Fruit fly (Drosophila melanogaster) whole organism, wandering third instar larva: ENCODE data around the gene sesB.

Experiments used
- CG9705 ChIP-seq: fragments of 200-800 bp; sonication (Bioruptor generic); optimal IDR thresholded peaks from 2 replicates; lab custom pipeline; 2018; ENCODE audit warnings: missing biosample characterization, mild to moderate bottlenecking, missing genetic modification characterization
- Dfd ChIP-seq: fragments of >200 bp; optimal IDR thresholded peaks from 2 replicates; lab custom pipeline; 2017; ENCODE audit warnings: missing biosample characterization, missing genetic modification characterization
- Dif ChIP-seq: fragments of 200-275, 200-300 bp; sonication (Bioruptor generic); optimal IDR thresholded peaks from 2 replicates; lab custom pipeline; 2018; ENCODE audit warnings: missing biosample characterization, missing genetic modification characterization; ENCODE audit not compliant: partially characterized antibody
- GATAd ChIP-seq: sonication (Bioruptor generic); optimal IDR thresholded peaks from 2 replicates; lab custom pipeline; 2016; ENCODE audit warnings: missing biosample characterization, missing genetic modification characterization
- HLH106 ChIP-seq: fragments of 200-800 bp; optimal IDR thresholded peaks from 3 replicates; lab custom pipeline; 2019; ENCODE audit warnings: missing biosample characterization, mild to moderate bottlenecking, missing genetic modification characterization, moderate library complexity
- Hnf4 ChIP-seq: fragments of 200-800 bp; sonication (Bioruptor generic); optimal IDR thresholded peaks from 2 replicates; lab custom pipeline; 2016; ENCODE audit warnings: missing biosample characterization, mild to moderate bottlenecking, missing genetic modification characterization
- Hr83 ChIP-seq: fragments of 200-300 bp; sonication (Bioruptor generic); optimal IDR thresholded peaks from 2 replicates; lab custom pipeline; 2016; ENCODE audit warnings: missing biosample characterization, mild to moderate bottlenecking, missing genetic modification characterization, moderate library complexity; ENCODE audit not compliant: poor library complexity, severe bottlenecking
- Jra ChIP-seq: sonication (Bioruptor generic); optimal IDR thresholded peaks from 2 replicates; lab custom pipeline; 2016; ENCODE audit warnings: missing biosample characterization, missing genetic modification characterization
- Myc ChIP-seq: fragments of >200 bp; optimal IDR thresholded peaks from 2 replicates; lab custom pipeline; 2017
- N ChIP-seq: fragments of >200 bp; optimal IDR thresholded peaks from 2 replicates; lab custom pipeline; 2018; ENCODE audit warnings: missing biosample characterization, missing external identifiers, missing genetic modification characterization
- OdsH ChIP-seq: fragments of 200-800 bp; sonication (Bioruptor generic); optimal IDR thresholded peaks from 2 replicates; lab custom pipeline; 2016; ENCODE audit warnings: missing biosample characterization, mild to moderate bottlenecking, missing genetic modification characterization
- Rel ChIP-seq, 2 experiments: fragments of 200-800 bp; sonication (Bioruptor generic) in 1 of 2; optimal IDR thresholded peaks; 2 replicates in 1 of 2; 3 replicates in 1 of 2; lab custom pipeline; 2016 to 2019; ENCODE audit warnings: mild to moderate bottlenecking in 2 of 2, missing biosample characterization in 2 of 2, missing genetic modification characterization in 2 of 2, moderate library complexity in 1 of 2
- Sp1 ChIP-seq: fragments of 200-800 bp; sonication (Bioruptor generic); optimal IDR thresholded peaks from 3 replicates; lab custom pipeline; 2019; ENCODE audit warnings: missing biosample characterization, mild to moderate bottlenecking, missing genetic modification characterization, moderate library complexity
- Vsx2 ChIP-seq: fragments of 200-300, 225-300 bp; sonication (Bioruptor generic); optimal IDR thresholded peaks from 2 replicates; lab custom pipeline; 2018; ENCODE audit warnings: missing biosample characterization, missing genetic modification characterization; ENCODE audit not compliant: partially characterized antibody
- br ChIP-seq: fragments of 200-800 bp; sonication (Bioruptor generic); optimal IDR thresholded peaks from 2 replicates; lab custom pipeline; 2016; ENCODE audit warnings: missing biosample characterization, missing genetic modification characterization
- brk ChIP-seq: fragments of 200-800 bp; sonication (Bioruptor generic); optimal IDR thresholded peaks from 2 replicates; lab custom pipeline; 2016; ENCODE audit warnings: missing biosample characterization, mild to moderate bottlenecking, missing genetic modification characterization
- dl ChIP-seq, 2 experiments: fragments of 175-275, 200-275 bp in 1 of 2; fragments of 200-275 bp in 1 of 2; sonication (Bioruptor generic); optimal IDR thresholded peaks; lab custom pipeline; 2018; ENCODE audit warnings: mild to moderate bottlenecking in 2 of 2, missing biosample characterization in 2 of 2, missing genetic modification characterization in 2 of 2, moderate library complexity in 2 of 2; ENCODE audit not compliant: partially characterized antibody in 2 of 2, insufficient read depth in 1 of 2
- dmrt93B ChIP-seq: fragments of 200-800 bp; sonication (Bioruptor generic); optimal IDR thresholded peaks from 2 replicates; lab custom pipeline; 2018; ENCODE audit warnings: missing biosample characterization, mild to moderate bottlenecking, missing genetic modification characterization
- ey ChIP-seq: fragments of 200-800 bp; sonication (Bioruptor generic); optimal IDR thresholded peaks from 2 replicates; lab custom pipeline; 2016; ENCODE audit warnings: missing biosample characterization, missing genetic modification characterization
- foxo ChIP-seq, 2 experiments: fragments of 200-800 bp; sonication (Bioruptor generic); optimal IDR thresholded peaks; 2 replicates in 1 of 2; 3 replicates in 1 of 2; lab custom pipeline; 2016 to 2017; ENCODE audit warnings: missing biosample characterization in 2 of 2, missing genetic modification characterization in 2 of 2
- fru ChIP-seq: fragments of 200-800 bp; sonication (Bioruptor generic); optimal IDR thresholded peaks from 3 replicates; lab custom pipeline; 2016; ENCODE audit warnings: missing biosample characterization, mild to moderate bottlenecking, missing genetic modification characterization
- h ChIP-seq: fragments of 200-800 bp; sonication (Bioruptor generic); optimal IDR thresholded peaks from 3 replicates; lab custom pipeline; 2016; ENCODE audit warnings: missing biosample characterization, mild to moderate bottlenecking, missing genetic modification characterization
- lola ChIP-seq: fragments of >200 bp; optimal IDR thresholded peaks from 2 replicates; lab custom pipeline; 2017; ENCODE audit warnings: missing biosample characterization, missing genetic modification characterization
- pan ChIP-seq: fragments of >200 bp; optimal IDR thresholded peaks from 2 replicates; lab custom pipeline; 2017
- psq ChIP-seq: fragments of 200-800 bp; sonication (Bioruptor generic); optimal IDR thresholded peaks from 3 replicates; lab custom pipeline; 2017; ENCODE audit warnings: missing biosample characterization, mild to moderate bottlenecking, missing genetic modification characterization, moderate library complexity
- rgr ChIP-seq: fragments of 200-800 bp; sonication (Bioruptor generic); optimal IDR thresholded peaks from 3 replicates; lab custom pipeline; 2016; ENCODE audit warnings: missing biosample characterization, mild to moderate bottlenecking, missing genetic modification characterization
- sage ChIP-seq: fragments of 200-800 bp; sonication (Bioruptor generic); optimal IDR thresholded peaks from 2 replicates; lab custom pipeline; 2016; ENCODE audit warnings: missing biosample characterization, mild to moderate bottlenecking, missing genetic modification characterization
- sv ChIP-seq: fragments of 200-800 bp; sonication (Bioruptor generic); optimal IDR thresholded peaks from 3 replicates; lab custom pipeline; 2016; ENCODE audit warnings: missing biosample characterization, missing genetic modification characterization
- tai ChIP-seq: sonication (Bioruptor generic); optimal IDR thresholded peaks from 2 replicates; lab custom pipeline; 2016; ENCODE audit warnings: missing biosample characterization, missing genetic modification characterization
- usp ChIP-seq: fragments of >200 bp; optimal IDR thresholded peaks from 2 replicates; lab custom pipeline; 2017; ENCODE audit warnings: missing biosample characterization, missing genetic modification characterization
- woc ChIP-seq: sonication (Bioruptor generic); optimal IDR thresholded peaks from 2 replicates; lab custom pipeline; 2016; ENCODE audit warnings: missing biosample characterization, mild to moderate bottlenecking, missing genetic modification characterization

sesB gene

dm6 chrX:10774957-10775682 is 11.6 kb downstream of the sesB start:
- TF ChIP-seq Hr83 (GFP tag; lab: Kevin White, UChicago) (no peak), woc (no peak), Myc (lab: Kevin White, UChicago) (no peak), Dif (GFP tag; lab: Kevin White, UChicago) (no peak), Rel (GFP tag; optimal IDR thresholded peaks at IDR 0.05; lab: Kevin White, UChicago) (no peak), Rel (tag; optimal IDR thresholded peaks at IDR 0.05; lab: Kevin White, UChicago) (peak; percentile 47)

- TF ChIP-seq Dfd (GFP tag; lab: Kevin White, UChicago) (no peak), psq (GFP tag; lab: Kevin White, UChicago) (no peak), lola (no peak), Hr83 (GFP tag; lab: Kevin White, UChicago) (no peak), OdsH (GFP tag; lab: Kevin White, UChicago) (no peak), rgr (no peak), Jra (no peak), CG9705 (GFP tag; lab: Kevin White, UChicago) (no peak), GATAd (GFP tag; lab: Kevin White, UChicago) (no peak), Hnf4 (GFP tag; lab: Kevin White, UChicago) (no peak), Vsx2 (GFP tag; lab: Kevin White, UChicago) (no peak), N (GFP tag; lab: Kevin White, UChicago) (no peak), Myc (lab: Kevin White, UChicago) (no peak), tai (no peak)
Measured at dm6 chrX:10773562-10773961, 13.2 kb downstream of the sesB start.

- TF ChIP-seq Vsx2 (GFP tag; lab: Kevin White, UChicago): no peak
- no peak for TF ChIP-seq pan
- no peak for TF ChIP-seq OdsH (GFP tag; lab: Kevin White, UChicago)
Measured at dm6 chrX:10772634-10773033, 14.1 kb downstream of the sesB start.

dm6 chrX:10771856-10772592 is 14.7 kb downstream of the sesB start, which contains the start of gene CG15211:
Gene CG15211, plus strand, starts transcription at chrX:10772541.
- TF ChIP-seq dmrt93B (GFP tag; lab: Kevin White, UChicago): peak; percentile 17
- peak; percentile 26 for TF ChIP-seq OdsH (GFP tag; lab: Kevin White, UChicago)
- TF ChIP-seq rgr: peak; percentile 38
- peak; percentile 39 for TF ChIP-seq h
- TF ChIP-seq sage (GFP tag; lab: Kevin White, UChicago): no peak
- peak; percentile 52 for TF ChIP-seq HLH106 (tag; lab: Kevin White, UChicago)
- TF ChIP-seq sv (GFP tag; lab: Kevin White, UChicago): peak; percentile 39
- peak; percentile 40 for TF ChIP-seq ey (GFP tag; lab: Kevin White, UChicago)
- no peak for TF ChIP-seq Vsx2 (GFP tag; lab: Kevin White, UChicago)
- no peak for TF ChIP-seq usp (GFP tag; lab: Kevin White, UChicago)
- peak; percentile 41 for TF ChIP-seq woc
- no peak for TF ChIP-seq CG9705 (GFP tag; lab: Kevin White, UChicago)
- peak in 1 of 2 experiments; percentile 39 for TF ChIP-seq dl (GFP tag; optimal IDR thresholded peaks at IDR 0.05; lab: Kevin White, UChicago; ENCODE audit: insufficient read depth in 1 of 2, partially characterized antibody in 2 of 2)
- TF ChIP-seq N (GFP tag; lab: Kevin White, UChicago): no peak
- peak; percentile 50 for TF ChIP-seq Sp1 (GFP tag; lab: Kevin White, UChicago)
- peak; percentile 37 for TF ChIP-seq fru
- peak; percentile 4 for TF ChIP-seq Hnf4 (GFP tag; lab: Kevin White, UChicago)
- TF ChIP-seq br: peak; percentile 41
- peak; percentile 39 for TF ChIP-seq Rel (GFP tag; optimal IDR thresholded peaks at IDR 0.05; lab: Kevin White, UChicago)
- TF ChIP-seq Rel (tag; optimal IDR thresholded peaks at IDR 0.05; lab: Kevin White, UChicago): no peak
- peak in 1 of 2 experiments; percentile 64 for TF ChIP-seq foxo (GFP tag; optimal IDR thresholded peaks at IDR 0.05; lab: Kevin White, UChicago)
- TF ChIP-seq psq (GFP tag; lab: Kevin White, UChicago): peak; percentile 49
- TF ChIP-seq Dif (GFP tag; lab: Kevin White, UChicago): peak; percentile 59
- TF ChIP-seq brk (GFP tag; lab: Kevin White, UChicago): peak; percentile 11
